Fruit fly (Drosophila melanogaster): ENCODE measurements around the gene Pmvk.

The Pmvk gene

dm6 chr2L:19582185-19582584, 2.0 kb upstream of the Pmvk start, which contains the start of gene Hakai (continued):
- TF ChIP-seq Sox100B (GFP tag; optimal IDR thresholded peaks at IDR 0.05) (no peak), Lpt (GFP tag; optimal IDR thresholded peaks at IDR 0.05) (no peak), dpn (GFP tag; optimal IDR thresholded peaks at IDR 0.05) (peak; percentile 65 to 73), knrl (GFP tag; IDR thresholded peaks at IDR 0.05; ENCODE audit: partially characterized antibody) (peak; percentile 32; the same call in 1 of the 3 replicates), Nf-YB (GFP tag; optimal IDR thresholded peaks at IDR 0.05) (no peak), CG9609 (GFP tag; optimal IDR thresholded peaks at IDR 0.05) (peak; percentile 64), nerfin-2 (GFP tag; IDR thresholded peaks at IDR 0.05; ENCODE audit: partially characterized antibody) (peak; percentile 33; the same call in 1 of the 2 replicates), CG6654 (GFP tag; optimal IDR thresholded peaks at IDR 0.05) (no peak), fu2 (GFP tag; optimal IDR thresholded peaks at IDR 0.05) (peak; percentile 55), CG33213 (GFP tag; optimal IDR thresholded peaks at IDR 0.05) (peak; percentile 68), Lim3 (GFP tag; IDR thresholded peaks at IDR 0.05) (no peak), CG10431 (GFP tag; optimal IDR thresholded peaks at IDR 0.05) (no peak), CG3407 (GFP tag; optimal IDR thresholded peaks at IDR 0.05) (no peak), Usf (GFP tag; optimal IDR thresholded peaks at IDR 0.05) (no peak), CG7839 (tag; optimal IDR thresholded peaks at IDR 0.05) (peak; percentile 50), jigr1 (GFP tag; IDR thresholded peaks at IDR 0.05) (no peak), CG8290 (GFP tag; optimal IDR thresholded peaks at IDR 0.05) (peak; percentile 65), CG8290 (tag; optimal IDR thresholded peaks at IDR 0.05) (peak; percentile 5 to 54), CG6175 (GFP tag; IDR thresholded peaks at IDR 0.05) (0 out of 3 replicates have a peak, but pooled peaks have one; percentile 50), vnd (GFP tag; IDR thresholded peaks at IDR 0.05; ENCODE audit: partially characterized antibody) (peak; percentile 38; the same call in 1 of the 3 replicates), p53 (GFP tag; optimal IDR thresholded peaks at IDR 0.05) (peak; percentile 45), CG8281 (tag; optimal IDR thresholded peaks at IDR 0.05) (no peak), CG5245 (GFP tag; optimal IDR thresholded peaks at IDR 0.05) (peak; percentile 55), CG12104 (GFP tag; optimal IDR thresholded peaks at IDR 0.05) (no peak), mirr (GFP tag; optimal IDR thresholded peaks at IDR 0.05) (no peak), row (GFP tag; IDR thresholded peaks at IDR 0.05) (peak; percentile 73), lov (optimal IDR thresholded peaks at IDR 0.05) (no peak), lov (GFP tag; IDR thresholded peaks at IDR 0.05) (no peak), ken (GFP tag; IDR thresholded peaks at IDR 0.05) (peak; percentile 62), tap (tag; optimal IDR thresholded peaks at IDR 0.05) (no peak), CG9932 (GFP tag; IDR thresholded peaks at IDR 0.05) (peak; percentile 83), fd96Cb (tag; optimal IDR thresholded peaks at IDR 0.05) (peak; percentile 38), CG15601 (tag; optimal IDR thresholded peaks at IDR 0.05) (peak; percentile 31), ham (GFP tag; IDR thresholded peaks at IDR 0.05) (no peak), CG10959 (GFP tag; IDR thresholded peaks at IDR 0.05) (no peak), CG18619 (GFP tag; optimal IDR thresholded peaks at IDR 0.05) (peak; percentile 26), CG11456 (GFP tag; IDR thresholded peaks at IDR 0.05) (peak; percentile 67; the same call in 1 of the 3 replicates), pb (GFP tag; optimal IDR thresholded peaks at IDR 0.05) (peak; percentile 70), chn (GFP tag; optimal IDR thresholded peaks at IDR 0.05) (peak; percentile 54), CG8089 (GFP tag; optimal IDR thresholded peaks at IDR 0.05) (peak; percentile 43), CG16815 (GFP tag; optimal IDR thresholded peaks at IDR 0.05) (no peak), CG3847 (GFP tag; IDR thresholded peaks at IDR 0.05) (peak; percentile 89), stwl (tag; optimal IDR thresholded peaks at IDR 0.05) (peak; percentile 82), jumu (GFP tag; optimal IDR thresholded peaks at IDR 0.05) (peak; percentile 71), kah (GFP tag; optimal IDR thresholded peaks at IDR 0.05) (peak; percentile 5), da (GFP tag; optimal IDR thresholded peaks at IDR 0.05) (peak; percentile 39), Lhr (GFP tag; optimal IDR thresholded peaks at IDR 0.05) (peak; percentile 70), CG12744 (GFP tag; optimal IDR thresholded peaks at IDR 0.05) (peak; percentile 2), bowl (GFP tag; IDR thresholded peaks at IDR 0.05) (no peak), CG16779 (GFP tag; IDR thresholded peaks at IDR 0.05) (no peak), sr (GFP tag; IDR thresholded peaks at IDR 0.05) (no peak), CG9876 (GFP tag; optimal IDR thresholded peaks at IDR 0.05) (peak; percentile 50)

Measured in whole organism, embryonic.